Worm (Caenorhabditis elegans) whole organism, early embryonic: ENCODE measurements around the gene fbxa-9.

ENCODE experiments used
- B0310.2 ChIP-seq: sonication (generic microtip); optimal IDR thresholded peaks from 2 replicates; lab custom pipeline; 2016; ENCODE audit warnings: mild to moderate bottlenecking, missing genetic modification characterization, missing compliant biosample characterization
- aly-1 ChIP-seq: sonication (generic microtip); optimal IDR thresholded peaks from 2 replicates; lab custom pipeline; 2016; ENCODE audit warnings: missing genetic modification characterization, missing compliant biosample characterization
- ama-1 ChIP-seq: fragments of 150-350 bp; optimal IDR thresholded peaks from 2 replicates; lab custom pipeline; 2014
- ceh-13 ChIP-seq: fragments of 200-800 bp; sonication (Bioruptor generic); optimal IDR thresholded peaks from 2 replicates; lab custom pipeline; 2018; ENCODE audit warnings: mild to moderate bottlenecking, missing genetic modification characterization, missing compliant biosample characterization
- ets-7 ChIP-seq: sonication (generic microtip); optimal IDR thresholded peaks from 2 replicates; lab custom pipeline; 2016; ENCODE audit warnings: missing genotype, missing genetic modification characterization, missing compliant biosample characterization
- flt-1 ChIP-seq: fragments of 200-800 bp; sonication (Bioruptor generic); IDR thresholded peaks from 2 replicates; pipeline ENCODE4 v1.3.6; 2022; ENCODE audit warnings: missing genetic modification characterization, missing compliant biosample characterization
- hmbx-1 ChIP-seq: sonication (generic microtip); optimal IDR thresholded peaks from 2 replicates; lab custom pipeline; 2016; ENCODE audit warnings: mild to moderate bottlenecking, missing genetic modification characterization, missing compliant biosample characterization
- hmg-4 ChIP-seq: fragments of 200-800 bp; sonication (Bioruptor generic); optimal IDR thresholded peaks from 2 replicates; lab custom pipeline; 2018; ENCODE audit warnings: mild to moderate bottlenecking, missing genetic modification characterization, missing compliant biosample characterization
- hnd-1 ChIP-seq: sonication (generic microtip); optimal IDR thresholded peaks from 2 replicates; lab custom pipeline; 2016; ENCODE audit warnings: missing genetic modification characterization, missing compliant biosample characterization
- pes-1 ChIP-seq: fragments of 200-800 bp; sonication (Bioruptor generic); IDR thresholded peaks from 2 replicates; pipeline ENCODE4 v1.3.6; 2022; ENCODE audit warnings: missing genetic modification reagents, missing genetic modification characterization, missing compliant biosample characterization
- tbx-11 ChIP-seq: fragments of 200-800 bp; sonication (Bioruptor generic); IDR thresholded peaks from 2 replicates; pipeline ENCODE4 v1.3.6; 2022; ENCODE audit warnings: missing genetic modification characterization, missing compliant biosample characterization
- tbx-37 ChIP-seq: fragments of 200-800 bp; sonication (Bioruptor generic); conservative IDR thresholded peaks from 2 replicates; pipeline ENCODE4 v1.3.6; 2022; ENCODE audit warnings: missing genetic modification reagents, missing genetic modification characterization, missing compliant biosample characterization

- TF ChIP-seq pes-1 (GFP tag; lab: Robert Waterston, UW) (no peak), ama-1 (lab: Kevin White, UChicago) (no peak), tbx-37 (GFP tag; lab: Robert Waterston, UW) (no peak), hmbx-1 (tag; lab: Kevin White, UChicago) (no peak), ceh-13 (GFP tag; lab: Kevin White, UChicago) (no peak), flt-1 (GFP tag; lab: Robert Waterston, UW) (no peak), aly-1 (no peak), hnd-1 (tag; lab: Kevin White, UChicago) (no peak), hmg-4 (GFP tag; lab: Kevin White, UChicago) (no peak), B0310.2 (tag; lab: Kevin White, UChicago) (no peak), tbx-11 (GFP tag; lab: Robert Waterston, UW) (no peak), ets-7 (tag; lab: Kevin White, UChicago) (no peak)
Observed at ce11 chrIII:2251348-2251747, 15.1 kb upstream of the fbxa-9 start, which contains the start of gene fbxa-7.
